Worm (Caenorhabditis elegans) whole organism, mixed stage, embryonic: Measurements from ENCODE around the gene srj-4.

ENCODE experiments used
- M03D4.4 ChIP-seq: sonication (generic microtip); optimal IDR thresholded peaks from 2 replicates; lab custom pipeline; 2017; ENCODE audit warnings: mild to moderate bottlenecking, missing genetic modification characterization, missing compliant biosample characterization
- bed-3 ChIP-seq: fragments of 200-800 bp; sonication (Bioruptor generic); optimal IDR thresholded peaks from 3 replicates; lab custom pipeline; 2018; ENCODE audit warnings: mild to moderate bottlenecking, missing genetic modification characterization, moderate library complexity, missing compliant biosample characterization
- blmp-1 ChIP-seq: fragments of 150-350 bp; optimal IDR thresholded peaks from 2 replicates; lab custom pipeline; 2014; ENCODE audit warnings: missing biosample characterization, missing genetic modification characterization
- ceh-39 ChIP-seq: fragments of 150-350 bp; optimal IDR thresholded peaks from 2 replicates; lab custom pipeline; 2014; ENCODE audit warnings: missing biosample characterization, missing genetic modification characterization
- ceh-43 ChIP-seq: fragments of 200-800 bp; sonication (Bioruptor generic); optimal IDR thresholded peaks from 2 replicates; lab custom pipeline; 2018; ENCODE audit warnings: mild to moderate bottlenecking, missing genetic modification characterization, moderate library complexity, missing compliant biosample characterization
- ceh-83 ChIP-seq: fragments of 200-800 bp; sonication (Bioruptor generic); optimal IDR thresholded peaks from 2 replicates; lab custom pipeline; 2018; ENCODE audit warnings: mild to moderate bottlenecking, missing genetic modification characterization, missing compliant biosample characterization
- cnd-1 ChIP-seq: fragments of 200-800 bp; sonication (Bioruptor generic); optimal IDR thresholded peaks from 2 replicates; lab custom pipeline; 2018; ENCODE audit warnings: mild to moderate bottlenecking, missing genetic modification characterization, missing compliant biosample characterization
- drap-1 ChIP-seq: fragments of 200-800 bp; sonication (Bioruptor generic); optimal IDR thresholded peaks from 3 replicates; lab custom pipeline; 2018; ENCODE audit warnings: mild to moderate bottlenecking, missing genetic modification characterization, missing compliant biosample characterization
- elt-1 ChIP-seq: sonication (generic microtip); optimal IDR thresholded peaks from 2 replicates; lab custom pipeline; 2017; ENCODE audit warnings: missing genetic modification characterization, mild to moderate bottlenecking, missing compliant biosample characterization, antibody characterized with exemption, moderate library complexity, borderline replicate concordance; ENCODE audit not compliant: insufficient read depth
- elt-3 ChIP-seq: fragments of 150-350 bp; optimal IDR thresholded peaks from 2 replicates; lab custom pipeline; 2014; ENCODE audit warnings: missing biosample characterization, missing genetic modification characterization
- flh-1 ChIP-seq: fragments of 200-800 bp; sonication (Bioruptor generic); optimal IDR thresholded peaks from 2 replicates; lab custom pipeline; 2018; ENCODE audit warnings: mild to moderate bottlenecking, missing genetic modification characterization, moderate library complexity, missing compliant biosample characterization
- ham-2 ChIP-seq: fragments of 200-800 bp; sonication (Bioruptor generic); optimal IDR thresholded peaks from 2 replicates; lab custom pipeline; 2018; ENCODE audit warnings: mild to moderate bottlenecking, missing genetic modification characterization, missing compliant biosample characterization
- hlh-1 ChIP-seq: fragments of 150-350 bp; optimal IDR thresholded peaks from 2 replicates; lab custom pipeline; 2014; ENCODE audit warnings: missing biosample characterization, missing genetic modification reagents, missing genetic modification characterization
- lin-13 ChIP-seq: fragments of 150-350 bp; optimal IDR thresholded peaks from 2 replicates; lab custom pipeline; 2014; ENCODE audit warnings: missing biosample characterization, missing genetic modification characterization
- lin-32 ChIP-seq: fragments of 200-800 bp; sonication (Bioruptor generic); optimal IDR thresholded peaks from 2 replicates; lab custom pipeline; 2018; ENCODE audit warnings: mild to moderate bottlenecking, missing genetic modification characterization, missing compliant biosample characterization
- lsy-2 ChIP-seq: fragments of 150-350 bp; optimal IDR thresholded peaks from 2 replicates; lab custom pipeline; 2014; ENCODE audit warnings: missing biosample characterization, missing genetic modification characterization
- mab-5 ChIP-seq: fragments of 150-350 bp; optimal IDR thresholded peaks from 2 replicates; lab custom pipeline; 2014; ENCODE audit warnings: missing biosample characterization, missing genetic modification characterization
- mls-2 ChIP-seq: sonication (generic microtip); optimal IDR thresholded peaks from 2 replicates; lab custom pipeline; 2016; ENCODE audit warnings: mild to moderate bottlenecking, missing genetic modification characterization, moderate library complexity, missing compliant biosample characterization
- nhr-12 ChIP-seq: fragments of 150-350 bp; optimal IDR thresholded peaks from 2 replicates; lab custom pipeline; 2014; ENCODE audit warnings: missing biosample characterization, missing genetic modification characterization
- nhr-2 ChIP-seq: fragments of 150-350 bp; optimal IDR thresholded peaks from 2 replicates; lab custom pipeline; 2014; ENCODE audit warnings: missing biosample characterization, missing genetic modification characterization
- nhr-237 ChIP-seq: fragments of 150-350 bp; optimal IDR thresholded peaks from 2 replicates; lab custom pipeline; 2014; ENCODE audit warnings: missing biosample characterization, missing genetic modification characterization
- nhr-76 ChIP-seq: sonication (generic microtip); optimal IDR thresholded peaks from 2 replicates; lab custom pipeline; 2017; ENCODE audit warnings: missing biosample characterization, missing genetic modification characterization
- pha-4 ChIP-seq: fragments of 150-350 bp; optimal IDR thresholded peaks from 2 replicates; lab custom pipeline; 2018; ENCODE audit warnings: missing biosample characterization, missing genetic modification reagents, missing genetic modification characterization
- sem-2 ChIP-seq: fragments of 200-800 bp; sonication (Bioruptor generic); optimal IDR thresholded peaks from 2 replicates; lab custom pipeline; 2018; ENCODE audit warnings: mild to moderate bottlenecking, missing genetic modification characterization, missing compliant biosample characterization
- snpc-4 ChIP-seq: fragments of 150-350 bp; optimal IDR thresholded peaks from 2 replicates; lab custom pipeline; 2014; ENCODE audit warnings: missing biosample characterization, missing genetic modification characterization
- sptf-1 ChIP-seq: sonication (generic microtip); optimal IDR thresholded peaks from 2 replicates; lab custom pipeline; 2017; ENCODE audit warnings: mild to moderate bottlenecking, missing genetic modification characterization, moderate library complexity, missing compliant biosample characterization
- tbx-8 ChIP-seq: fragments of 200-800 bp; sonication (Bioruptor generic); optimal IDR thresholded peaks from 2 replicates; lab custom pipeline; 2018; ENCODE audit warnings: mild to moderate bottlenecking, missing genetic modification characterization, moderate library complexity, missing compliant biosample characterization
- unc-120 ChIP-seq: sonication (generic microtip); optimal IDR thresholded peaks from 2 replicates; lab custom pipeline; 2017; ENCODE audit warnings: missing genetic modification characterization, missing compliant biosample characterization; ENCODE audit not compliant: poor library complexity, severe bottlenecking
- unc-39 ChIP-seq: fragments of 150-350 bp; optimal IDR thresholded peaks from 2 replicates; lab custom pipeline; 2014; ENCODE audit warnings: missing biosample characterization, missing genetic modification characterization
- unc-62 ChIP-seq: fragments of 150-350 bp; optimal IDR thresholded peaks from 2 replicates; lab custom pipeline; 2014; ENCODE audit warnings: missing biosample characterization, missing genetic modification reagents, missing genetic modification characterization
- ztf-11 ChIP-seq: fragments of 150-350 bp; optimal IDR thresholded peaks from 2 replicates; lab custom pipeline; 2014; ENCODE audit warnings: missing biosample characterization, missing genetic modification characterization

srj-4 gene

ce11 chrV:12154554-12154953 is 8.5 kb upstream of the srj-4 start, which contains the start of gene C27A7.9:
Gene C27A7.9, minus strand, starts transcription at chrV:12154654.
- TF ChIP-seq hlh-1 (no peak), ham-2 (GFP tag; lab: Kevin White, UChicago) (no peak), elt-3 (tag; lab: Kevin White, UChicago) (no peak), unc-39 (tag; lab: Kevin White, UChicago) (no peak), unc-120 (tag; lab: Kevin White, UChicago) (no peak), ceh-43 (no peak), blmp-1 (tag; lab: Kevin White, UChicago) (no peak), nhr-2 (no peak), ztf-11 (tag; lab: Kevin White, UChicago) (no peak), bed-3 (GFP tag; lab: Kevin White, UChicago) (no peak), nhr-76 (no peak), ceh-39 (tag; lab: Kevin White, UChicago) (no peak), unc-62 (no peak), elt-1 (tag; lab: Kevin White, UChicago) (no peak), ceh-83 (GFP tag; lab: Kevin White, UChicago) (no peak), nhr-237 (tag; lab: Kevin White, UChicago) (no peak), mls-2 (tag; lab: Kevin White, UChicago) (no peak), M03D4.4 (no peak)

ce11 chrV:12158377-12158776 is 4.6 kb upstream of the srj-4 start:
- TF ChIP-seq pha-4 (tag; lab: Kevin White, UChicago), result no peak
- no peak for TF ChIP-seq blmp-1 (tag; lab: Kevin White, UChicago)
- no peak for TF ChIP-seq ham-2 (GFP tag; lab: Kevin White, UChicago)
- TF ChIP-seq sem-2, result no peak
- no peak for TF ChIP-seq drap-1 (GFP tag; lab: Kevin White, UChicago)
- no peak for TF ChIP-seq unc-62
- no peak for TF ChIP-seq M03D4.4

ce11 chrV:12159975-12160374 is 3.0 kb upstream of the srj-4 start:
- TF ChIP-seq sem-2 (no peak), tbx-8 (GFP tag; lab: Kevin White, UChicago) (no peak), bed-3 (GFP tag; lab: Kevin White, UChicago) (no peak), unc-62 (no peak), ztf-11 (tag; lab: Kevin White, UChicago) (no peak), cnd-1 (tag; lab: Kevin White, UChicago) (no peak), flh-1 (GFP tag; lab: Kevin White, UChicago) (no peak), ceh-83 (GFP tag; lab: Kevin White, UChicago) (no peak), snpc-4 (tag; lab: Kevin White, UChicago) (no peak), lin-13 (tag; lab: Kevin White, UChicago) (no peak)

ce11 chrV:12161157-12161556 is 1.8 kb upstream of the srj-4 start:
- no peak for TF ChIP-seq ceh-39 (tag; lab: Kevin White, UChicago)
- TF ChIP-seq sem-2, result no peak
- no peak for TF ChIP-seq ham-2 (GFP tag; lab: Kevin White, UChicago)
- no peak for TF ChIP-seq nhr-2
- no peak for TF ChIP-seq ceh-83 (GFP tag; lab: Kevin White, UChicago)
- TF ChIP-seq blmp-1 (tag; lab: Kevin White, UChicago), result no peak
- no peak for TF ChIP-seq unc-39 (tag; lab: Kevin White, UChicago)
- TF ChIP-seq M03D4.4, result no peak
- no peak for TF ChIP-seq mab-5 (tag; lab: Kevin White, UChicago)
- no peak for TF ChIP-seq nhr-12 (tag; lab: Kevin White, UChicago)
- TF ChIP-seq unc-62, result no peak
- TF ChIP-seq pha-4 (tag; lab: Kevin White, UChicago), result no peak
- no peak for TF ChIP-seq snpc-4 (tag; lab: Kevin White, UChicago)

- TF ChIP-seq elt-1 (tag; lab: Kevin White, UChicago), result no peak
- no peak for TF ChIP-seq blmp-1 (tag; lab: Kevin White, UChicago)
These were observed 786 bp upstream of the srj-4 start, which contains the start of gene C27A7.5 for ce11 chrV:12162220-12162619. Gene C27A7.5, minus strand, starts transcription at chrV:12162320.

- TF ChIP-seq lsy-2 (tag; lab: Kevin White, UChicago), result no peak
- no peak for TF ChIP-seq nhr-76
- no peak for TF ChIP-seq mab-5 (tag; lab: Kevin White, UChicago)
- TF ChIP-seq cnd-1 (tag; lab: Kevin White, UChicago), result no peak
- TF ChIP-seq lin-32 (GFP tag; lab: Kevin White, UChicago), result no peak
- no peak for TF ChIP-seq ceh-39 (tag; lab: Kevin White, UChicago)
- TF ChIP-seq ztf-11 (tag; lab: Kevin White, UChicago), result no peak
- no peak for TF ChIP-seq ceh-83 (GFP tag; lab: Kevin White, UChicago)
- no peak for TF ChIP-seq drap-1 (GFP tag; lab: Kevin White, UChicago)
- TF ChIP-seq nhr-237 (tag; lab: Kevin White, UChicago), result no peak
- no peak for TF ChIP-seq sptf-1
These were observed 4.0 kb downstream of the srj-4 start for ce11 chrV:12167031-12167430.
